Worm (Caenorhabditis elegans): ENCODE data around the gene tbc-8.

The tbc-8 gene

ce11 chrIII:10336109-10336508, 28.6 kb upstream of the tbc-8 start:
- no peak for TF ChIP-seq dox-1 (GFP tag; IDR thresholded peaks at IDR 0.05)
- no peak for TF ChIP-seq nfya-2 (GFP tag; IDR thresholded peaks at IDR 0.05)
- TF ChIP-seq unc-130 (GFP tag; optimal IDR thresholded peaks at IDR 0.05): no peak
- no peak for TF ChIP-seq ztf-26 (tag; optimal IDR thresholded peaks at IDR 0.05)
- no peak for TF ChIP-seq pha-4 (tag; optimal IDR thresholded peaks at IDR 0.05)
- TF ChIP-seq hlh-26 (GFP tag; conservative IDR thresholded peaks at IDR 0.05): no peak
- no peak for TF ChIP-seq rcor-1 (GFP tag; IDR thresholded peaks at IDR 0.05)
- TF ChIP-seq him-1 (tag; optimal IDR thresholded peaks at IDR 0.05): no peak
- no peak for TF ChIP-seq snpc-4 (GFP tag; optimal IDR thresholded peaks at IDR 0.05)
- no peak for TF ChIP-seq snpc-4 (tag; optimal IDR thresholded peaks at IDR 0.05)
- TF ChIP-seq ekl-4 (GFP tag; IDR thresholded peaks at IDR 0.05): no peak
- no peak for TF ChIP-seq D2030.7 (GFP tag; IDR thresholded peaks at IDR 0.05)
- TF ChIP-seq attf-6 (GFP tag; IDR thresholded peaks at IDR 0.05): no peak
- TF ChIP-seq B0336.3 (GFP tag; IDR thresholded peaks at IDR 0.05): no peak
- no peak for TF ChIP-seq pbrm-1 (GFP tag; IDR thresholded peaks at IDR 0.05)
- TF ChIP-seq ceh-100 (GFP tag; IDR thresholded peaks at IDR 0.05): no peak

ce11 chrIII:10337508-10338166, 27.1 kb upstream of the tbc-8 start, which contains the start of gene ttr-15:
ttr-15 (plus strand) TSS chrIII:10337847.
- TF ChIP-seq nfya-2 (GFP tag; IDR thresholded peaks at IDR 0.05) (no peak), mes-4 (tag; optimal IDR thresholded peaks at IDR 0.05) (no peak), zfh-2 (GFP tag; conservative IDR thresholded peaks at IDR 0.05) (no peak), cebp-1 (GFP tag; IDR thresholded peaks at IDR 0.05) (no peak), cebp-1 (tag; optimal IDR thresholded peaks at IDR 0.05) (peak; percentile 39), lin-40 (tag; optimal IDR thresholded peaks at IDR 0.05) (peak; percentile 57), rec-8 (tag; optimal IDR thresholded peaks at IDR 0.05) (no peak), lin-26 (GFP tag; IDR thresholded peaks at IDR 0.05) (peak; percentile 30; the same call in 1 of the 2 replicates), nhr-179 (tag; optimal IDR thresholded peaks at IDR 0.05) (no peak), B0336.3 (GFP tag; IDR thresholded peaks at IDR 0.05) (no peak; the same call in 1 of the 2 replicates), lin-35 (GFP tag; optimal IDR thresholded peaks at IDR 0.05) (no peak), Y56A3A.18 (GFP tag; IDR thresholded peaks at IDR 0.05) (0 out of 2 replicates have a peak, but pooled peaks have one; percentile 45), lsy-27 (tag; optimal IDR thresholded peaks at IDR 0.05; ENCODE audit: borderline replicate concordance, insufficient read depth) (no peak), Y67H2A.10 (GFP tag; conservative IDR thresholded peaks at IDR 0.05) (no peak), rcor-1 (GFP tag; IDR thresholded peaks at IDR 0.05) (no peak), atf-7 (tag; optimal IDR thresholded peaks at IDR 0.05) (peak; percentile 11), ceh-79 (tag; optimal IDR thresholded peaks at IDR 0.05) (no peak), hsf-1 (GFP tag; IDR thresholded peaks at IDR 0.05) (no peak), athp-1 (tag; optimal IDR thresholded peaks at IDR 0.05) (no peak), rpc-1 (optimal IDR thresholded peaks at IDR 0.05) (no peak), rpc-1 (tag; optimal IDR thresholded peaks at IDR 0.05) (no peak), sptf-2 (GFP tag; optimal IDR thresholded peaks at IDR 0.05) (no peak), ceh-91 (GFP tag; IDR thresholded peaks at IDR 0.05) (no peak), Y79H2A.3 (GFP tag; conservative IDR thresholded peaks at IDR 0.05) (no peak; the same call in 1 of the 2 replicates), ztf-22 (GFP tag; optimal IDR thresholded peaks at IDR 0.05) (no peak), unc-130 (GFP tag; optimal IDR thresholded peaks at IDR 0.05) (no peak), T26A5.8 (tag; optimal IDR thresholded peaks at IDR 0.05) (no peak), B0035.1 (tag; optimal IDR thresholded peaks at IDR 0.05) (peak; percentile 73), ZK185.1 (tag; optimal IDR thresholded peaks at IDR 0.05; ENCODE audit: poor library complexity, severe bottlenecking) (no peak), unc-62 (GFP tag; optimal IDR thresholded peaks at IDR 0.05) (no peak), chd-7 (tag; optimal IDR thresholded peaks at IDR 0.05) (no peak), ceh-58 (GFP tag; IDR thresholded peaks at IDR 0.05) (no peak), egl-18 (GFP tag; IDR thresholded peaks at IDR 0.05) (no peak), ceh-27 (GFP tag; optimal IDR thresholded peaks at IDR 0.05) (no peak), let-526 (GFP tag; IDR thresholded peaks at IDR 0.05) (no peak), repo-1 (tag; optimal IDR thresholded peaks at IDR 0.05) (peak; percentile 22)

Data from whole organism, young adult.